Worm (Caenorhabditis elegans) whole organism, late embryonic: Measurements from ENCODE around the gene F22H10.6.

Experiments
- elt-2 ChIP-seq: sonication (generic microtip); optimal IDR thresholded peaks from 2 replicates; lab custom pipeline; 2016; ENCODE audit warnings: missing genetic modification reagents, missing genetic modification characterization, missing compliant biosample characterization
- fkh-10 ChIP-seq: fragments of 150-350 bp; optimal IDR thresholded peaks from 2 replicates; lab custom pipeline; 2014; ENCODE audit warnings: missing biosample characterization, missing genetic modification reagents, missing genetic modification characterization
- hlh-30 ChIP-seq: sonication (generic microtip); optimal IDR thresholded peaks from 2 replicates; lab custom pipeline; 2017; ENCODE audit warnings: antibody characterized with exemption, missing genetic modification characterization, missing compliant biosample characterization; ENCODE audit not compliant: insufficient read depth
- hlh-8 ChIP-seq: sonication (generic microtip); optimal IDR thresholded peaks from 2 replicates; lab custom pipeline; 2016; ENCODE audit warnings: missing genotype, missing genetic modification characterization, missing compliant biosample characterization
- mec-3 ChIP-seq: sonication (generic microtip); optimal IDR thresholded peaks from 2 replicates; lab custom pipeline; 2016; ENCODE audit warnings: borderline replicate concordance, missing genetic modification characterization, missing compliant biosample characterization
- nhr-232 ChIP-seq: sonication (generic microtip); optimal IDR thresholded peaks from 2 replicates; lab custom pipeline; 2016; ENCODE audit warnings: missing genetic modification characterization, missing compliant biosample characterization
- pag-3 ChIP-seq: sonication (generic microtip); optimal IDR thresholded peaks from 2 replicates; lab custom pipeline; 2016; ENCODE audit warnings: missing compliant biosample characterization, missing genetic modification characterization, borderline replicate concordance
- pqm-1 ChIP-seq: sonication (generic microtip); optimal IDR thresholded peaks from 2 replicates; lab custom pipeline; 2016; ENCODE audit warnings: missing genetic modification characterization, missing compliant biosample characterization
- rnt-1 ChIP-seq: sonication (generic microtip); optimal IDR thresholded peaks from 2 replicates; lab custom pipeline; 2016; ENCODE audit warnings: missing genetic modification characterization, missing compliant biosample characterization
- unc-55 ChIP-seq: sonication (generic microtip); optimal IDR thresholded peaks from 2 replicates; lab custom pipeline; 2017; ENCODE audit warnings: missing biosample characterization, missing genetic modification reagents, missing genetic modification characterization
- zip-5 ChIP-seq: sonication (generic microtip); optimal IDR thresholded peaks from 2 replicates; lab custom pipeline; 2016; ENCODE audit warnings: missing genetic modification characterization, missing compliant biosample characterization

- TF ChIP-seq elt-2 (tag; lab: Kevin White, UChicago) (no peak), hlh-30 (tag; lab: Kevin White, UChicago) (no peak), mec-3 (tag; lab: Kevin White, UChicago) (no peak), pqm-1 (tag; lab: Kevin White, UChicago) (no peak), rnt-1 (tag; lab: Kevin White, UChicago) (no peak), zip-5 (no peak), unc-55 (GFP tag; lab: Kevin White, UChicago) (no peak), pag-3 (tag; lab: Kevin White, UChicago) (no peak), hlh-8 (tag; lab: Kevin White, UChicago) (no peak), fkh-10 (GFP tag; lab: Kevin White, UChicago) (no peak), nhr-232 (no peak)
Measured at ce11 chrX:16721930-16722329, 30.8 kb upstream of the F22H10.6 start.
